Fruit fly (Drosophila melanogaster): Measurements from ENCODE around the gene sinah.

DNA sequence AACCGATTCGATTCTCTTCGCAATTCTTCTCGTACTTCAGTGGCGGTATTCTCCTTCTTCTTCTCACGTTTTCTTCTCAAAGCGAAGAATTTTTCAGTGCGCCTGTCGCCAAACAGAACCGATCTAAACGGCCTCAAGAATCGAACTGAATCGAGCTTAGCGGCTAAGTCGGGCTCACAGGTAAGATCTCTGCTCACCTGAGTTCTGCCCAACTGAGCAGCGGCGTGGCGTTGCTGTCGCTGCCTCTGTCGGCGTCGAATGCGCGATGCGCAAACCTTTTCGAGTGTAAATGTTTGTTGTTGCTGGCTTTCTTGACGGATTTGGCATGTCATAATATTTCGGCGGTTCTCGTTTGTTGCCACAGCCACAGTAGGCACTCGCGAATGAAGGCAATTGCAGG lies 47.0 kb upstream of the sinah start:
- no peak for TF ChIP-seq Hr4 (GFP tag; optimal IDR thresholded peaks at IDR 0.05)
- TF ChIP-seq topi (GFP tag; optimal IDR thresholded peaks at IDR 0.05): no peak
- peak; percentile 28 for TF ChIP-seq vri (GFP tag; optimal IDR thresholded peaks at IDR 0.05)
- peak; percentile 19 for TF ChIP-seq cyc (GFP tag; optimal IDR thresholded peaks at IDR 0.05)
- TF ChIP-seq Sox102F (GFP tag; optimal IDR thresholded peaks at IDR 0.05): no peak
